Fruit fly (Drosophila melanogaster): ENCODE data around the gene Plc21C.

dm6 chr2L:309812-310431 is 4.2 kb downstream of the Plc21C start:
- TF ChIP-seq Sin3A (optimal IDR thresholded peaks at IDR 0.05) (no peak), insv (optimal IDR thresholded peaks at IDR 0.05) (no peak)
